Worm (Caenorhabditis elegans) whole organism, midembryonic: Measurements from ENCODE around the gene C46F11.4.

Experiments used
- T22C8.4 ChIP-seq: fragments of 200-800 bp; sonication (Bioruptor generic); IDR thresholded peaks from 2 replicates; pipeline ENCODE4 v1.3.6; 2022; ENCODE audit warnings: missing genetic modification characterization, missing compliant biosample characterization
- cog-1 ChIP-seq: sonication (generic microtip); optimal IDR thresholded peaks from 2 replicates; lab custom pipeline; 2016; ENCODE audit warnings: missing genetic modification characterization, missing compliant biosample characterization
- flt-1 ChIP-seq: fragments of 200-800 bp; sonication (Bioruptor generic); IDR thresholded peaks from 2 replicates; pipeline ENCODE4 v1.3.6; 2022; ENCODE audit warnings: missing genetic modification characterization, missing compliant biosample characterization
- klf-2 ChIP-seq: fragments of 200-800 bp; sonication (Bioruptor generic); conservative IDR thresholded peaks from 2 replicates; pipeline ENCODE4 v1.3.6; 2022; ENCODE audit warnings: missing genetic modification reagents, missing genetic modification characterization, missing compliant biosample characterization
- med-1 ChIP-seq: sonication (generic microtip); optimal IDR thresholded peaks from 2 replicates; lab custom pipeline; 2017; ENCODE audit warnings: missing genetic modification characterization, mild to moderate bottlenecking, missing compliant biosample characterization, antibody characterized with exemption, missing genetic modification reagents; ENCODE audit not compliant: insufficient read depth
- ref-1 ChIP-seq: fragments of 200-800 bp; sonication (Bioruptor generic); conservative IDR thresholded peaks from 2 replicates; pipeline ENCODE4 v1.3.6; 2022; ENCODE audit warnings: missing genetic modification reagents, missing genetic modification characterization, missing compliant biosample characterization
- tab-1 ChIP-seq: fragments of 200-800 bp; sonication (Bioruptor generic); IDR thresholded peaks from 2 replicates; pipeline ENCODE4 v1.3.6; 2022; ENCODE audit warnings: missing genetic modification characterization, missing compliant biosample characterization
- ztf-23 ChIP-seq: fragments of 200-800 bp; sonication (Bioruptor generic); IDR thresholded peaks from 2 replicates; pipeline ENCODE4 v1.3.6; 2022; ENCODE audit warnings: missing genetic modification reagents, missing genetic modification characterization, missing compliant biosample characterization
- ztf-29 ChIP-seq: fragments of 200-800 bp; sonication (Bioruptor generic); IDR thresholded peaks from 2 replicates; pipeline ENCODE4 v1.3.6; 2022; ENCODE audit warnings: missing genetic modification reagents, missing genetic modification characterization, missing compliant biosample characterization

DNA sequence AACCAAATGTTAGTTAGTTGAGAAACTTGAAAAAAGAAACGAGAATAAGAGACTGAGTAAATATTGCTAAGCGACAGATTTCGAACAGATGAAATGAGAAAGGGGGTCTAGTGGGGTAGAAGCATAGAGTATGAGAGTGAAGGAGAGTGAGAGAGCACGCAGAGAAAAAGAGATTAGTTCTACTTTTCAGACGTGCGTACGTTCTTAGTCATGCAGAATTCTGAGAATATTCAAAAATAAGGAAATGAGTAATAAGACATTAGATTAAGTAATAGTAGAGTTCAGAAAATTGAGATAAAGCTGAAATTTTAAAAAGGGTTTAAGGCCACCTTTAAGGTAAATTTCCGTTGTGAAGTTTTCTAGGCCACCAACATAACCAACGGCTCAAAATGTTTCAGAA lies 6.9 kb upstream of the C46F11.4 start:
- TF ChIP-seq med-1 (GFP tag; lab: Kevin White, UChicago), result no peak
- TF ChIP-seq ztf-23 (GFP tag; lab: Robert Waterston, UW), result no peak
- no peak for TF ChIP-seq klf-2 (GFP tag; lab: Robert Waterston, UW)
- TF ChIP-seq ref-1, result no peak
- TF ChIP-seq T22C8.4, result no peak
- no peak for TF ChIP-seq flt-1
- no peak for TF ChIP-seq ztf-29 (GFP tag; lab: Robert Waterston, UW)
- no peak for TF ChIP-seq cog-1 (tag; lab: Kevin White, UChicago)
- no peak for TF ChIP-seq tab-1 (GFP tag; lab: Robert Waterston, UW)
